Fruit fly (Drosophila melanogaster) whole organism, embryonic: ENCODE results near the gene Nf1.

Experiments used
- Ada2b ChIP-seq: fragments of 200-800 bp; sonication (Bioruptor generic); IDR thresholded peaks from 2 replicates; pipeline ENCODE4 v1.3.6; 2022; ENCODE audit warnings: missing biosample characterization, missing genetic modification characterization
- Asciz ChIP-seq: fragments of 200-800 bp; sonication (Bioruptor generic); optimal IDR thresholded peaks from 2 replicates; lab custom pipeline; 2017; ENCODE audit warnings: missing biosample characterization, mild to moderate bottlenecking, missing genetic modification characterization, missing genetic modification reagents
- Atf3 ChIP-seq: fragments of 200-800 bp; sonication (Bioruptor generic); optimal IDR thresholded peaks from 3 replicates; lab custom pipeline; 2016; ENCODE audit warnings: missing biosample characterization, missing genetic modification characterization
- CG12155 ChIP-seq: fragments of 200-800 bp; sonication (Bioruptor generic); optimal IDR thresholded peaks from 3 replicates; lab custom pipeline; 2016; ENCODE audit warnings: missing biosample characterization, missing genetic modification characterization
- CG12299 ChIP-seq: fragments of 200-800 bp; sonication (Bioruptor generic); optimal IDR thresholded peaks from 2 replicates; lab custom pipeline; 2018; ENCODE audit warnings: missing biosample characterization, mild to moderate bottlenecking, missing genetic modification characterization
- CG15514 ChIP-seq: fragments of 200-800 bp; sonication (Bioruptor generic); optimal IDR thresholded peaks from 3 replicates; lab custom pipeline; 2017; ENCODE audit warnings: missing biosample characterization, missing genetic modification characterization, mild to moderate bottlenecking, moderate library complexity, missing genetic modification reagents
- CG1647 ChIP-seq: fragments of 200-800 bp; sonication (Bioruptor generic); optimal IDR thresholded peaks from 3 replicates; lab custom pipeline; 2016; ENCODE audit warnings: missing biosample characterization, missing genetic modification characterization
- CG16813 ChIP-seq: fragments of 200-800 bp; sonication (Bioruptor generic); IDR thresholded peaks from 3 replicates; pipeline ENCODE4 v1.3.6; 2022; ENCODE audit warnings: missing biosample characterization, missing genetic modification characterization; ENCODE audit not compliant: partially characterized antibody
- CG17829 ChIP-seq: fragments of 200-800 bp; optimal IDR thresholded peaks from 2 replicates; lab custom pipeline; 2019; ENCODE audit warnings: missing biosample characterization, mild to moderate bottlenecking, missing genetic modification characterization, moderate library complexity
- CG2889 ChIP-seq: fragments of 200-800 bp; sonication (Bioruptor generic); IDR thresholded peaks from 3 replicates; pipeline ENCODE4 v1.3.6; 2022; ENCODE audit warnings: missing biosample characterization, missing genetic modification characterization
- CG31388 ChIP-seq: fragments of 200-800 bp; sonication (Bioruptor generic); optimal IDR thresholded peaks from 2 replicates; lab custom pipeline; 2016; ENCODE audit warnings: missing biosample characterization, missing genetic modification characterization
- CG34224 ChIP-seq: fragments of 200-800 bp; sonication (Bioruptor generic); IDR thresholded peaks from 3 replicates; pipeline ENCODE4 v1.3.6; 2022; ENCODE audit warnings: missing biosample characterization, missing genetic modification characterization; ENCODE audit not compliant: partially characterized antibody
- CG42726 ChIP-seq: fragments of 200-800 bp; sonication (Bioruptor generic); IDR thresholded peaks from 2 replicates; pipeline ENCODE4 v1.3.6; 2022; ENCODE audit warnings: missing biosample characterization, missing genetic modification characterization; ENCODE audit not compliant: partially characterized antibody
- CG4820 ChIP-seq: fragments of 200-800 bp; sonication (Bioruptor generic); optimal IDR thresholded peaks from 3 replicates; lab custom pipeline; 2016; ENCODE audit warnings: missing biosample characterization, missing genetic modification characterization
- CG9215 ChIP-seq: fragments of 200-800 bp; sonication (Bioruptor generic); IDR thresholded peaks from 2 replicates; pipeline ENCODE4 v1.3.6; 2022; ENCODE audit warnings: missing biosample characterization, missing genetic modification characterization
- CoRest ChIP-seq: fragments of 200-800 bp; sonication (Bioruptor generic); optimal IDR thresholded peaks from 3 replicates; lab custom pipeline; 2018; ENCODE audit warnings: missing biosample characterization, mild to moderate bottlenecking, missing genetic modification characterization, moderate library complexity
- Dfd ChIP-seq, 2 experiments: fragments of >200 bp; optimal IDR thresholded peaks; 2 replicates each; lab custom pipeline; 2017; ENCODE audit warnings: missing biosample characterization in 2 of 2, missing genetic modification characterization in 2 of 2
- Dip3 ChIP-seq: fragments of 200-800 bp; sonication (Bioruptor generic); optimal IDR thresholded peaks from 3 replicates; lab custom pipeline; 2016; ENCODE audit warnings: missing biosample characterization, missing genetic modification characterization
- Fer3 ChIP-seq: fragments of 200-800 bp; sonication (Bioruptor generic); optimal IDR thresholded peaks from 2 replicates; lab custom pipeline; 2018; ENCODE audit warnings: missing biosample characterization, mild to moderate bottlenecking, missing genetic modification characterization, moderate library complexity
- GATAe ChIP-seq: fragments of 200-800 bp; sonication (Bioruptor generic); conservative IDR thresholded peaks from 2 replicates; pipeline ENCODE4 v1.3.6; 2022; ENCODE audit warnings: missing biosample characterization, missing genetic modification characterization
- Lpt ChIP-seq: fragments of >200 bp; optimal IDR thresholded peaks from 2 replicates; lab custom pipeline; 2018; ENCODE audit warnings: missing biosample characterization, missing genetic modification characterization
- Max ChIP-seq: fragments of 200-800 bp; sonication (Bioruptor generic); optimal IDR thresholded peaks from 2 replicates; lab custom pipeline; 2016; ENCODE audit warnings: missing biosample characterization, mild to moderate bottlenecking, missing genetic modification characterization
- NK7.1 ChIP-seq: fragments of 200-800 bp; sonication (Bioruptor generic); optimal IDR thresholded peaks from 3 replicates; lab custom pipeline; 2016; ENCODE audit warnings: missing biosample characterization, missing genetic modification characterization
- Neu2 ChIP-seq: fragments of 200-800 bp; sonication (Bioruptor generic); optimal IDR thresholded peaks from 3 replicates; lab custom pipeline; 2016; ENCODE audit warnings: missing biosample characterization, missing genetic modification characterization, borderline replicate concordance
- Nf-YA ChIP-seq: fragments of 200-800 bp; sonication (Bioruptor generic); IDR thresholded peaks from 2 replicates; pipeline ENCODE4 v1.3.6; 2022; ENCODE audit warnings: missing biosample characterization, missing genetic modification characterization
- Oaz ChIP-seq: fragments of 200-800 bp; sonication (Bioruptor generic); IDR thresholded peaks from 2 replicates; pipeline ENCODE4 v1.3.6; 2022; ENCODE audit warnings: missing biosample characterization, missing genetic modification characterization
- Pdp1 ChIP-seq, 2 experiments: fragments of 200-800 bp; sonication (Bioruptor generic); optimal IDR thresholded peaks; 3 replicates each; lab custom pipeline; 2016; ENCODE audit warnings: missing biosample characterization in 2 of 2, missing genetic modification characterization in 2 of 2, mild to moderate bottlenecking in 1 of 2, moderate library complexity in 1 of 2
- Poxn ChIP-seq: fragments of 200-800 bp; sonication (Bioruptor generic); IDR thresholded peaks from 2 replicates; pipeline ENCODE4 v1.3.6; 2022; ENCODE audit warnings: missing biosample characterization, missing genetic modification characterization
- Ptx1 ChIP-seq: fragments of 200-800 bp; sonication (Bioruptor generic); IDR thresholded peaks from 2 replicates; pipeline ENCODE4 v1.3.6; 2022; ENCODE audit warnings: missing biosample characterization, missing genetic modification characterization
- Sox100B ChIP-seq: fragments of 200-800 bp; sonication (Bioruptor generic); optimal IDR thresholded peaks from 3 replicates; lab custom pipeline; 2018; ENCODE audit warnings: missing biosample characterization, mild to moderate bottlenecking, missing genetic modification characterization
- TFAM ChIP-seq: fragments of 200-800 bp; sonication (Bioruptor generic); optimal IDR thresholded peaks from 2 replicates; lab custom pipeline; 2017; ENCODE audit warnings: missing biosample characterization, missing genetic modification characterization, inconsistent platforms
- ac ChIP-seq: fragments of 200-800 bp; sonication (Bioruptor generic); optimal IDR thresholded peaks from 3 replicates; lab custom pipeline; 2017; ENCODE audit warnings: missing biosample characterization, mild to moderate bottlenecking, missing genetic modification characterization
- bigmax ChIP-seq: fragments of 200-800 bp; sonication (Bioruptor generic); optimal IDR thresholded peaks from 2 replicates; lab custom pipeline; 2018; ENCODE audit warnings: missing biosample characterization, mild to moderate bottlenecking, missing genetic modification characterization
- crp ChIP-seq, 2 experiments: fragments of 200-800 bp; sonication (Bioruptor generic); optimal IDR thresholded peaks; 2 replicates in 1 of 2; 3 replicates in 1 of 2; lab custom pipeline; 2017; ENCODE audit warnings: missing biosample characterization in 2 of 2, missing genetic modification characterization in 2 of 2, mild to moderate bottlenecking in 1 of 2, moderate library complexity in 1 of 2
- dati ChIP-seq: fragments of 200-800 bp; sonication (Bioruptor generic); IDR thresholded peaks from 2 replicates; pipeline ENCODE4 v1.3.6; 2022; ENCODE audit warnings: missing biosample characterization, missing genetic modification characterization
- dysf ChIP-seq: fragments of 200-800 bp; sonication (Bioruptor generic); IDR thresholded peaks from 3 replicates; pipeline ENCODE4 v1.3.6; 2022; ENCODE audit warnings: missing biosample characterization, missing genetic modification characterization
- ems ChIP-seq: fragments of 200-800 bp; sonication (Bioruptor generic); optimal IDR thresholded peaks from 3 replicates; lab custom pipeline; 2016; ENCODE audit warnings: missing biosample characterization, missing genetic modification characterization
- fd3F ChIP-seq: fragments of 200-800 bp; sonication (Bioruptor generic); optimal IDR thresholded peaks from 2 replicates; lab custom pipeline; 2018; ENCODE audit warnings: missing biosample characterization, mild to moderate bottlenecking, missing genetic modification characterization, moderate library complexity
- jigr1 ChIP-seq: fragments of 200-800 bp; sonication (Bioruptor generic); IDR thresholded peaks from 3 replicates; pipeline ENCODE4 v1.3.6; 2022; ENCODE audit warnings: missing biosample characterization, missing genetic modification characterization
- kah ChIP-seq: fragments of 200-800 bp; sonication (Bioruptor generic); optimal IDR thresholded peaks from 2 replicates; lab custom pipeline; 2018; ENCODE audit warnings: missing biosample characterization, mild to moderate bottlenecking, missing genetic modification characterization
- kni ChIP-seq: fragments of 200-800 bp; sonication (Bioruptor generic); optimal IDR thresholded peaks from 3 replicates; lab custom pipeline; 2017; ENCODE audit warnings: mild to moderate bottlenecking, missing biosample characterization, missing genetic modification reagents, missing genetic modification characterization
- onecut ChIP-seq: fragments of 200-800 bp; sonication (Bioruptor generic); IDR thresholded peaks from 2 replicates; pipeline ENCODE4 v1.3.6; 2022; ENCODE audit warnings: missing biosample characterization, missing genetic modification characterization
- pita ChIP-seq: fragments of 200-800 bp; sonication (Bioruptor generic); optimal IDR thresholded peaks from 2 replicates; lab custom pipeline; 2017; ENCODE audit warnings: missing biosample characterization, mild to moderate bottlenecking, missing genetic modification characterization
- ranshi ChIP-seq: fragments of 200-800 bp; sonication (Bioruptor generic); IDR thresholded peaks from 2 replicates; pipeline ENCODE4 v1.3.6; 2022; ENCODE audit warnings: missing biosample characterization, missing genetic modification characterization
- scrt ChIP-seq: fragments of 200-800 bp; sonication (Bioruptor generic); optimal IDR thresholded peaks from 2 replicates; lab custom pipeline; 2018; ENCODE audit warnings: missing biosample characterization, mild to moderate bottlenecking, missing genetic modification characterization, moderate library complexity
- tap ChIP-seq: fragments of 200-800 bp; optimal IDR thresholded peaks from 3 replicates; lab custom pipeline; 2019; ENCODE audit warnings: missing biosample characterization, mild to moderate bottlenecking, missing genetic modification characterization, moderate library complexity
- tio ChIP-seq: fragments of 200-800 bp; sonication (Bioruptor generic); optimal IDR thresholded peaks from 2 replicates; lab custom pipeline; 2017; ENCODE audit warnings: missing biosample characterization, missing genetic modification characterization, inconsistent platforms
- toy ChIP-seq: fragments of 200-800 bp; sonication (Bioruptor generic); IDR thresholded peaks from 2 replicates; pipeline ENCODE4 v1.3.6; 2022; ENCODE audit warnings: missing biosample characterization, missing genetic modification characterization
- wdn ChIP-seq: fragments of 200-800 bp; sonication (Bioruptor generic); IDR thresholded peaks from 2 replicates; pipeline ENCODE4 v1.3.6; 2022; ENCODE audit warnings: missing biosample characterization, missing genetic modification characterization

Nf1 gene

dm6 chr3R:26017771-26018731 lies 35.2 kb downstream of the Nf1 start (continued):
- TF ChIP-seq jigr1 (no peak), kni (GFP tag; lab: Kevin White, UChicago) (peak; percentile 65), CG42726 (GFP tag; lab: Robert Waterston, UW) (no peak), ac (GFP tag; lab: Kevin White, UChicago) (peak; percentile 82), ranshi (GFP tag; lab: Robert Waterston, UW) (peak; percentile 51; the same call in 1 of the 2 replicates), Dfd (GFP tag; optimal IDR thresholded peaks at IDR 0.05; lab: Kevin White, UChicago) (no peak), CoRest (tag; lab: Kevin White, UChicago) (peak; percentile 92), Max (GFP tag; lab: Kevin White, UChicago) (peak; percentile 41), TFAM (GFP tag; lab: Kevin White, UChicago) (no peak), Poxn (GFP tag; lab: Robert Waterston, UW) (no peak), CG9215 (GFP tag; lab: Robert Waterston, UW) (no peak), Ada2b (GFP tag; lab: Robert Waterston, UW) (peak; percentile 44), onecut (GFP tag; lab: Robert Waterston, UW) (peak; percentile 62), crp (GFP tag; optimal IDR thresholded peaks at IDR 0.05; lab: Kevin White, UChicago) (peak in 1 of 2 experiments; percentile 34), Dip3 (GFP tag; lab: Kevin White, UChicago) (no peak), CG17829 (tag; lab: Kevin White, UChicago) (peak; percentile 94), NK7.1 (GFP tag; lab: Kevin White, UChicago) (no peak), CG34224 (GFP tag; lab: Robert Waterston, UW) (no peak), tio (GFP tag; lab: Kevin White, UChicago) (peak; percentile 79), Sox100B (GFP tag; lab: Kevin White, UChicago) (peak; percentile 92), toy (GFP tag; lab: Robert Waterston, UW) (no peak), CG4820 (GFP tag; lab: Kevin White, UChicago) (peak; percentile 78), Atf3 (GFP tag; lab: Kevin White, UChicago) (no peak), Asciz (GFP tag; lab: Kevin White, UChicago) (peak; percentile 81), CG31388 (GFP tag; lab: Kevin White, UChicago) (peak; percentile 4), Fer3 (tag; lab: Kevin White, UChicago) (peak; percentile 38), Ptx1 (GFP tag; lab: Robert Waterston, UW) (peak; percentile 73), CG15514 (GFP tag; lab: Kevin White, UChicago) (no peak), dysf (GFP tag; lab: Robert Waterston, UW) (peak; percentile 53; the same call in 1 of the 3 replicates), CG12155 (GFP tag; lab: Kevin White, UChicago) (peak; percentile 30), Lpt (GFP tag; lab: Kevin White, UChicago) (no peak), CG1647 (GFP tag; lab: Kevin White, UChicago) (no peak), wdn (GFP tag; lab: Robert Waterston, UW) (no peak), kah (GFP tag; lab: Kevin White, UChicago) (peak; percentile 36), GATAe (GFP tag; lab: Robert Waterston, UW) (no peak), CG16813 (GFP tag; lab: Robert Waterston, UW) (no peak), Nf-YA (no peak), tap (tag; lab: Kevin White, UChicago) (peak; percentile 66), scrt (GFP tag; lab: Kevin White, UChicago) (peak; percentile 40), ems (GFP tag; lab: Kevin White, UChicago) (no peak), pita (GFP tag; lab: Kevin White, UChicago) (no peak), bigmax (GFP tag; lab: Kevin White, UChicago) (no peak), CG12299 (tag; lab: Kevin White, UChicago) (peak; percentile 61), CG2889 (GFP tag; lab: Robert Waterston, UW) (no peak), fd3F (GFP tag; lab: Kevin White, UChicago) (peak; percentile 1), dati (no peak), Neu2 (no peak), Pdp1 (GFP tag; optimal IDR thresholded peaks at IDR 0.05; lab: Kevin White, UChicago) (peak in 1 of 2 experiments; percentile 10), Oaz (GFP tag; lab: Robert Waterston, UW) (no peak)
